Fruit fly (Drosophila melanogaster) whole organism, embryonic: ENCODE data around the gene ND-30.

ENCODE experiments used
- Aef1 ChIP-seq: fragments of 200-800 bp; sonication (Bioruptor generic); IDR thresholded peaks from 3 replicates; pipeline ENCODE4 v1.3.6; 2022; ENCODE audit warnings: missing biosample characterization, missing genetic modification characterization
- Blimp-1 ChIP-seq: fragments of 200-800 bp; sonication (Bioruptor generic); optimal IDR thresholded peaks from 3 replicates; lab custom pipeline; 2018; ENCODE audit warnings: missing biosample characterization, missing genetic modification characterization, mild to moderate bottlenecking, moderate library complexity, missing genetic modification reagents
- BtbVII ChIP-seq: fragments of 200-800 bp; sonication (Bioruptor generic); optimal IDR thresholded peaks from 3 replicates; lab custom pipeline; 2017; ENCODE audit warnings: missing biosample characterization, mild to moderate bottlenecking, missing genetic modification characterization
- Bteb2 ChIP-seq: fragments of 200-800 bp; sonication (Bioruptor generic); optimal IDR thresholded peaks from 2 replicates; lab custom pipeline; 2016; ENCODE audit warnings: missing biosample characterization, missing genetic modification characterization
- CG10543 ChIP-seq: fragments of 200-800 bp; sonication (Bioruptor generic); optimal IDR thresholded peaks from 3 replicates; lab custom pipeline; 2017; ENCODE audit warnings: missing biosample characterization, mild to moderate bottlenecking, missing genetic modification characterization, moderate library complexity
- CG12769 ChIP-seq: fragments of 200-800 bp; sonication (Bioruptor generic); optimal IDR thresholded peaks from 2 replicates; lab custom pipeline; 2019; ENCODE audit warnings: missing biosample characterization, mild to moderate bottlenecking, missing genetic modification characterization, moderate library complexity
- CG13775 ChIP-seq: fragments of 200-800 bp; sonication (Bioruptor generic); optimal IDR thresholded peaks from 3 replicates; lab custom pipeline; 2017; ENCODE audit warnings: missing biosample characterization, mild to moderate bottlenecking, missing genetic modification characterization
- CG13894 ChIP-seq: fragments of 200-800 bp; sonication (Bioruptor generic); optimal IDR thresholded peaks from 3 replicates; lab custom pipeline; 2018; ENCODE audit warnings: missing biosample characterization, mild to moderate bottlenecking, missing genetic modification characterization, moderate library complexity
- CG1602 ChIP-seq: fragments of 200-800 bp; sonication (Bioruptor generic); optimal IDR thresholded peaks from 3 replicates; lab custom pipeline; 2016; ENCODE audit warnings: missing biosample characterization, missing genetic modification characterization
- CG16863 ChIP-seq: fragments of 200-800 bp; sonication (Bioruptor generic); optimal IDR thresholded peaks from 3 replicates; lab custom pipeline; 2016; ENCODE audit warnings: missing biosample characterization, missing genetic modification characterization
- CG34224 ChIP-seq: fragments of 200-800 bp; sonication (Bioruptor generic); IDR thresholded peaks from 3 replicates; pipeline ENCODE4 v1.3.6; 2022; ENCODE audit warnings: missing biosample characterization, missing genetic modification characterization; ENCODE audit not compliant: partially characterized antibody
- CG34376 ChIP-seq: fragments of 200-800 bp; sonication (Bioruptor generic); optimal IDR thresholded peaks from 2 replicates; lab custom pipeline; 2018; ENCODE audit warnings: missing biosample characterization, mild to moderate bottlenecking, missing genetic modification characterization
- CG3995 ChIP-seq: fragments of 200-800 bp; sonication (Bioruptor generic); optimal IDR thresholded peaks from 3 replicates; lab custom pipeline; 2016; ENCODE audit warnings: missing biosample characterization, missing genetic modification characterization
- CG4617 ChIP-seq: fragments of 200-800 bp; sonication (Bioruptor generic); optimal IDR thresholded peaks from 3 replicates; lab custom pipeline; 2016; ENCODE audit warnings: missing biosample characterization, missing genetic modification characterization, borderline replicate concordance
- CG6765 ChIP-seq: fragments of 200-800 bp; sonication (Bioruptor generic); optimal IDR thresholded peaks from 3 replicates; lab custom pipeline; 2017; ENCODE audit warnings: missing biosample characterization, mild to moderate bottlenecking, missing genetic modification characterization
- CG8290 ChIP-seq, 3 experiments: fragments of 200-800 bp; sonication (Bioruptor generic); optimal IDR thresholded peaks; 2 replicates each; lab custom pipeline; 2016 to 2019; ENCODE audit warnings: missing biosample characterization in 3 of 3, missing genetic modification characterization in 3 of 3, mild to moderate bottlenecking in 2 of 3, moderate library complexity in 1 of 3
- CG9727 ChIP-seq: fragments of 200-800 bp; sonication (Bioruptor generic); optimal IDR thresholded peaks from 3 replicates; lab custom pipeline; 2017; ENCODE audit warnings: missing biosample characterization, mild to moderate bottlenecking, missing genetic modification characterization
- CG9932 ChIP-seq: fragments of 200-800 bp; sonication (Bioruptor generic); IDR thresholded peaks from 2 replicates; pipeline ENCODE4 v1.3.6; 2022; ENCODE audit warnings: missing biosample characterization, missing genetic modification characterization
- Dip2 ChIP-seq: fragments of 200-800 bp; sonication (Bioruptor generic); IDR thresholded peaks from 2 replicates; pipeline ENCODE4 v1.3.6; 2022; ENCODE audit warnings: missing biosample characterization, missing genetic modification characterization
- Doc2 ChIP-seq: fragments of 200-800 bp; sonication (Bioruptor generic); IDR thresholded peaks from 2 replicates; pipeline ENCODE4 v1.3.6; 2022; ENCODE audit warnings: missing biosample characterization, missing genetic modification characterization
- HLH4C ChIP-seq: fragments of 200-800 bp; sonication (Bioruptor generic); IDR thresholded peaks from 3 replicates; pipeline ENCODE4 v1.3.6; 2022; ENCODE audit warnings: missing biosample characterization, missing genetic modification characterization; ENCODE audit not compliant: partially characterized antibody
- HLHmδ ChIP-seq: fragments of 200-800 bp; sonication (Bioruptor generic); optimal IDR thresholded peaks from 2 replicates; lab custom pipeline; 2018; ENCODE audit warnings: missing biosample characterization, mild to moderate bottlenecking, missing genetic modification characterization, moderate library complexity
- HmgZ ChIP-seq: fragments of 200-800 bp; sonication (Bioruptor generic); optimal IDR thresholded peaks from 2 replicates; lab custom pipeline; 2018; ENCODE audit warnings: missing biosample characterization, mild to moderate bottlenecking, missing genetic modification characterization
- Hmr ChIP-seq: fragments of 200-800 bp; sonication (Bioruptor generic); optimal IDR thresholded peaks from 3 replicates; lab custom pipeline; 2017; ENCODE audit warnings: mild to moderate bottlenecking, missing biosample characterization, missing genetic modification reagents, missing genetic modification characterization
- MESR4 ChIP-seq: fragments of 200-800 bp; sonication (Bioruptor generic); optimal IDR thresholded peaks from 2 replicates; lab custom pipeline; 2018; ENCODE audit warnings: missing biosample characterization, mild to moderate bottlenecking, missing genetic modification characterization, moderate library complexity
- Med ChIP-seq: fragments of 200-800 bp; sonication (Bioruptor generic); peaks from one replicate; lab custom pipeline; 2016; ENCODE audit warnings: missing biosample characterization, missing genetic modification characterization, mild to moderate bottlenecking, inconsistent platforms, moderate library complexity
- NC2β ChIP-seq: fragments of 200-800 bp; sonication (Bioruptor generic); optimal IDR thresholded peaks from 2 replicates; lab custom pipeline; 2016; ENCODE audit warnings: missing biosample characterization, missing genetic modification characterization
- Rx ChIP-seq: fragments of 200-800 bp; sonication (Bioruptor generic); IDR thresholded peaks from 2 replicates; pipeline ENCODE4 v1.3.6; 2022; ENCODE audit warnings: missing biosample characterization, missing genetic modification characterization
- Spps ChIP-seq: fragments of 200-800 bp; sonication (Bioruptor generic); optimal IDR thresholded peaks from 2 replicates; lab custom pipeline; 2018; ENCODE audit warnings: missing biosample characterization, mild to moderate bottlenecking, missing genetic modification characterization
- Sry-δ ChIP-seq: fragments of 200-800 bp; sonication (Bioruptor generic); optimal IDR thresholded peaks from 2 replicates; lab custom pipeline; 2016; ENCODE audit warnings: missing biosample characterization, missing genetic modification characterization
- ato ChIP-seq: fragments of 200-800 bp; sonication (Bioruptor generic); IDR thresholded peaks from 2 replicates; pipeline ENCODE4 v1.3.6; 2022; ENCODE audit warnings: missing biosample characterization, missing genetic modification characterization; ENCODE audit not compliant: partially characterized antibody
- cg ChIP-seq: fragments of 200-800 bp; sonication (Bioruptor generic); optimal IDR thresholded peaks from 3 replicates; lab custom pipeline; 2019; ENCODE audit warnings: missing biosample characterization, mild to moderate bottlenecking, missing genetic modification characterization, moderate library complexity
- chinmo ChIP-seq: fragments of 200-800 bp; sonication (Bioruptor generic); IDR thresholded peaks from 4 replicates; pipeline ENCODE4 v1.3.6; 2022; ENCODE audit warnings: missing biosample characterization, missing genetic modification characterization; ENCODE audit not compliant: partially characterized antibody
- chm ChIP-seq: fragments of 200-800 bp; sonication (Bioruptor generic); IDR thresholded peaks from 2 replicates; pipeline ENCODE4 v1.3.6; 2022; ENCODE audit warnings: missing biosample characterization, missing genetic modification characterization
- crol ChIP-seq: fragments of 200-800 bp; sonication (Bioruptor generic); IDR thresholded peaks from 2 replicates; pipeline ENCODE4 v1.3.6; 2022; ENCODE audit warnings: missing biosample characterization, missing genetic modification characterization
- exex ChIP-seq: fragments of 200-800 bp; sonication (Bioruptor generic); optimal IDR thresholded peaks from 4 replicates; lab custom pipeline; 2018; ENCODE audit warnings: missing biosample characterization, mild to moderate bottlenecking, missing genetic modification characterization, moderate library complexity
- ftz-f1 ChIP-seq: fragments of 200-800 bp; sonication (Bioruptor generic); optimal IDR thresholded peaks from 2 replicates; lab custom pipeline; 2016; ENCODE audit warnings: missing biosample characterization, missing genetic modification characterization
- gce ChIP-seq: fragments of 200-800 bp; sonication (Bioruptor generic); IDR thresholded peaks from 3 replicates; pipeline ENCODE4 v1.3.6; 2022; ENCODE audit warnings: missing biosample characterization, missing genetic modification characterization
- grn ChIP-seq: fragments of 200-800 bp; sonication (Bioruptor generic); optimal IDR thresholded peaks from 3 replicates; lab custom pipeline; 2017; ENCODE audit warnings: missing biosample characterization, missing genetic modification characterization
- gt ChIP-seq: fragments of 200-800 bp; sonication (Bioruptor generic); IDR thresholded peaks from 2 replicates; pipeline ENCODE4 v1.3.6; 2022; ENCODE audit warnings: missing biosample characterization, missing genetic modification characterization
- jigr1 ChIP-seq: fragments of 200-800 bp; sonication (Bioruptor generic); IDR thresholded peaks from 3 replicates; pipeline ENCODE4 v1.3.6; 2022; ENCODE audit warnings: missing biosample characterization, missing genetic modification characterization
- lab ChIP-seq: fragments of 200-800 bp; sonication (Bioruptor generic); optimal IDR thresholded peaks from 3 replicates; lab custom pipeline; 2017; ENCODE audit warnings: missing biosample characterization, missing genetic modification characterization, mild to moderate bottlenecking, moderate library complexity, missing genetic modification reagents
- mirr ChIP-seq: fragments of 200-800 bp; sonication (Bioruptor generic); optimal IDR thresholded peaks from 3 replicates; lab custom pipeline; 2018; ENCODE audit warnings: missing biosample characterization, mild to moderate bottlenecking, missing genetic modification characterization
- mld ChIP-seq: fragments of 200-800 bp; sonication (Bioruptor generic); IDR thresholded peaks from 3 replicates; pipeline ENCODE4 v1.3.6; 2022; ENCODE audit warnings: missing biosample characterization, missing genetic modification characterization; ENCODE audit not compliant: partially characterized antibody
- nau ChIP-seq: fragments of 200-800 bp; sonication (Bioruptor generic); optimal IDR thresholded peaks from 3 replicates; lab custom pipeline; 2017; ENCODE audit warnings: missing biosample characterization, mild to moderate bottlenecking, missing genetic modification characterization, missing genetic modification reagents
- nom ChIP-seq: fragments of 200-800 bp; sonication (Bioruptor generic); optimal IDR thresholded peaks from 2 replicates; lab custom pipeline; 2017; ENCODE audit warnings: missing biosample characterization, missing genetic modification characterization, mild to moderate bottlenecking, moderate library complexity, missing genetic modification reagents
- vnd ChIP-seq: fragments of 200-800 bp; sonication (Bioruptor generic); IDR thresholded peaks from 3 replicates; pipeline ENCODE4 v1.3.6; 2022; ENCODE audit warnings: missing biosample characterization, missing genetic modification characterization; ENCODE audit not compliant: partially characterized antibody
- zf30C ChIP-seq: fragments of 200-800 bp; sonication (Bioruptor generic); optimal IDR thresholded peaks from 3 replicates; lab custom pipeline; 2018; ENCODE audit warnings: missing biosample characterization, mild to moderate bottlenecking, missing genetic modification characterization

ND-30 gene

dm6 chr3L:3142516-3143382 is 16.6 kb downstream of the ND-30 start (continued):
- TF ChIP-seq grn (GFP tag; lab: Kevin White, UChicago), result peak; percentile 34
- peak; percentile 19 for TF ChIP-seq CG13894 (tag; lab: Kevin White, UChicago)
- TF ChIP-seq CG12769, result peak; percentile 30
- TF ChIP-seq mirr (GFP tag; lab: Kevin White, UChicago), result peak; percentile 49
- TF ChIP-seq ftz-f1 (GFP tag; lab: Kevin White, UChicago), result peak; percentile 3
- no peak for TF ChIP-seq gt
- TF ChIP-seq lab (GFP tag; lab: Kevin White, UChicago), result peak; percentile 8
- peak; percentile 16 for TF ChIP-seq Hmr (GFP tag; lab: Kevin White, UChicago)
- peak; percentile 78 for TF ChIP-seq CG34376 (GFP tag; lab: Kevin White, UChicago)
- TF ChIP-seq CG1602 (GFP tag; lab: Kevin White, UChicago), result no peak
- peak; percentile 55 for TF ChIP-seq CG10543 (GFP tag; lab: Kevin White, UChicago)
- no peak for TF ChIP-seq Bteb2
- TF ChIP-seq chinmo, result 0 out of 4 replicates have a peak, but pooled peaks have one; percentile 58
- TF ChIP-seq Med, result peak; percentile 74
- TF ChIP-seq CG4617 (GFP tag; lab: Kevin White, UChicago), result peak; percentile 46
- TF ChIP-seq mld (GFP tag; lab: Robert Waterston, UW), result no peak
- peak; percentile 73 for TF ChIP-seq MESR4 (GFP tag; lab: Kevin White, UChicago)
- peak; percentile 5 for TF ChIP-seq HmgZ (tag; lab: Kevin White, UChicago)
- no peak for TF ChIP-seq CG8290 (GFP tag; optimal IDR thresholded peaks at IDR 0.05; lab: Kevin White, UChicago)
- TF ChIP-seq CG8290 (tag; optimal IDR thresholded peaks at IDR 0.05; lab: Kevin White, UChicago), result peak in 1 of 2 experiments; percentile 17
- TF ChIP-seq BtbVII (GFP tag; lab: Kevin White, UChicago), result peak; percentile 11
- no peak for TF ChIP-seq HLHmδ
- TF ChIP-seq Spps (tag; lab: Kevin White, UChicago), result no peak
- peak; percentile 79 for TF ChIP-seq CG3995 (GFP tag; lab: Kevin White, UChicago)
- TF ChIP-seq Doc2 (GFP tag; lab: Robert Waterston, UW), result no peak
- TF ChIP-seq zf30C (GFP tag; lab: Kevin White, UChicago), result peak; percentile 62
- no peak for TF ChIP-seq Aef1 (GFP tag; lab: Robert Waterston, UW)
- 0 out of 2 replicates have a peak, but pooled peaks have one; percentile 14 for TF ChIP-seq chm (GFP tag; lab: Robert Waterston, UW)
- TF ChIP-seq CG13775 (GFP tag; lab: Kevin White, UChicago), result no peak
- TF ChIP-seq CG34224 (GFP tag; lab: Robert Waterston, UW), result peak; percentile 38; the same call in 1 of the 3 replicates
- TF ChIP-seq exex, result peak; percentile 64
- 0 out of 3 replicates have a peak, but pooled peaks have one; percentile 16 for TF ChIP-seq HLH4C (GFP tag; lab: Robert Waterston, UW)
- TF ChIP-seq Rx (GFP tag; lab: Robert Waterston, UW), result 0 out of 2 replicates have a peak, but pooled peaks have one; percentile 14
- TF ChIP-seq crol (GFP tag; lab: Robert Waterston, UW), result peak; percentile 47; the same call in 1 of the 2 replicates

- TF ChIP-seq cg (peak; percentile 24), CG16863 (GFP tag; lab: Kevin White, UChicago) (no peak), gce (GFP tag; lab: Robert Waterston, UW) (no peak), CG1602 (GFP tag; lab: Kevin White, UChicago) (no peak), nau (GFP tag; lab: Kevin White, UChicago) (no peak), NC2β (GFP tag; lab: Kevin White, UChicago) (no peak), Sry-δ (GFP tag; lab: Kevin White, UChicago) (no peak), Blimp-1 (GFP tag; lab: Kevin White, UChicago) (peak; percentile 100), ato (GFP tag; lab: Robert Waterston, UW) (no peak), vnd (GFP tag; lab: Robert Waterston, UW) (no peak), nom (GFP tag; lab: Kevin White, UChicago) (no peak), CG6765 (GFP tag; lab: Kevin White, UChicago) (no peak), CG9727 (no peak), jigr1 (no peak), CG9932 (GFP tag; lab: Robert Waterston, UW) (no peak), Dip2 (GFP tag; lab: Robert Waterston, UW) (no peak)
These were observed 18.0 kb downstream of the ND-30 start for dm6 chr3L:3141411-3141810.
